Worm (Caenorhabditis elegans) whole organism, L1 larva: ENCODE results near the gene ostf-4.
A peak's percentile ranks its signal among the peaks of the same experiment; 100 is the strongest.

Experiments
- C04F5.9 ChIP-seq: sonication (generic microtip); optimal IDR thresholded peaks from 2 replicates; lab custom pipeline; 2016; ENCODE audit warnings: missing genetic modification characterization, missing compliant biosample characterization
- Y116A8C.19 ChIP-seq: sonication (generic microtip); optimal IDR thresholded peaks from 2 replicates; lab custom pipeline; 2016; ENCODE audit warnings: missing compliant biosample characterization, missing genetic modification characterization, borderline replicate concordance
- alr-1 ChIP-seq: fragments of 200-800 bp; sonication (Bioruptor generic); optimal IDR thresholded peaks from 2 replicates; lab custom pipeline; 2018; ENCODE audit warnings: borderline replicate concordance, mild to moderate bottlenecking, missing genetic modification characterization, missing compliant biosample characterization
- aly-2 ChIP-seq: fragments of 150-350 bp; optimal IDR thresholded peaks from 2 replicates; lab custom pipeline; 2014; ENCODE audit warnings: missing biosample characterization, missing genetic modification characterization
- ama-1 ChIP-seq: fragments of 150-350 bp; optimal IDR thresholded peaks from 2 replicates; lab custom pipeline; 2014
- blmp-1 ChIP-seq: fragments of 150-350 bp; optimal IDR thresholded peaks from 2 replicates; lab custom pipeline; 2014; ENCODE audit warnings: missing biosample characterization, missing genetic modification characterization
- ceh-82 ChIP-seq, 3 experiments: fragments of 150-350 bp in 1 of 3; sonication (generic microtip) in 2 of 3; optimal IDR thresholded peaks; 2 replicates each; lab custom pipeline; 2014 to 2017; ENCODE audit warnings: missing biosample characterization in 3 of 3, missing genetic modification characterization in 3 of 3
- ceh-88 ChIP-seq: fragments of 200-800 bp; sonication (Bioruptor generic); IDR thresholded peaks from 2 replicates; pipeline ENCODE4 v1.3.6; 2022; ENCODE audit warnings: missing genetic modification characterization, missing compliant biosample characterization
- ceh-90 ChIP-seq: sonication (generic microtip); optimal IDR thresholded peaks from 2 replicates; lab custom pipeline; 2016; ENCODE audit warnings: missing genetic modification characterization, missing compliant biosample characterization
- ces-1 ChIP-seq: fragments of 150-350 bp; optimal IDR thresholded peaks from 2 replicates; lab custom pipeline; 2014; ENCODE audit warnings: missing biosample characterization, missing genetic modification reagents, missing genetic modification characterization
- dsc-1 ChIP-seq: sonication (generic microtip); optimal IDR thresholded peaks from 2 replicates; lab custom pipeline; 2016; ENCODE audit warnings: mild to moderate bottlenecking, missing genetic modification characterization, missing compliant biosample characterization
- efl-1 ChIP-seq, 4 experiments: fragments of 150-350 bp; optimal IDR thresholded peaks in 3 of 4; peaks in 1 of 4; 1 replicate in 1 of 4; 2 replicates in 3 of 4; lab custom pipeline; 2014; ENCODE audit warnings: missing biosample characterization in 2 of 4, missing genetic modification characterization in 2 of 4, missing genetic modification reagents in 2 of 4
- egl-13 ChIP-seq: sonication (generic microtip); optimal IDR thresholded peaks from 2 replicates; lab custom pipeline; 2016; ENCODE audit warnings: missing genotype, missing genetic modification reagents, missing genetic modification characterization, missing compliant biosample characterization
- elt-2 ChIP-seq: sonication (generic microtip); optimal IDR thresholded peaks from 2 replicates; lab custom pipeline; 2016; ENCODE audit warnings: missing genetic modification characterization, mild to moderate bottlenecking, inconsistent platforms, missing compliant biosample characterization, missing genetic modification reagents
- elt-3 ChIP-seq, 6 experiments: fragments of 150-350 bp in 1 of 6; sonication (generic microtip); optimal IDR thresholded peaks; 2 replicates each; lab custom pipeline; 2017 to 2018; ENCODE audit warnings: missing biosample characterization in 6 of 6, missing genetic modification characterization in 6 of 6, inconsistent platforms in 1 of 6
- ets-5 ChIP-seq: fragments of 200-800 bp; sonication (Bioruptor generic); IDR thresholded peaks from 2 replicates; pipeline ENCODE4 v1.3.6; 2022; ENCODE audit warnings: missing genetic modification characterization, missing compliant biosample characterization
- fkh-10 ChIP-seq: sonication (generic microtip); optimal IDR thresholded peaks from 2 replicates; lab custom pipeline; 2017; ENCODE audit warnings: missing biosample characterization, missing genetic modification reagents, missing genetic modification characterization
- fkh-8 ChIP-seq: sonication (generic microtip); optimal IDR thresholded peaks from 2 replicates; lab custom pipeline; 2016; ENCODE audit warnings: mild to moderate bottlenecking, missing genetic modification characterization, missing compliant biosample characterization
- fos-1 ChIP-seq: fragments of 150-350 bp; optimal IDR thresholded peaks from 2 replicates; lab custom pipeline; 2014; ENCODE audit warnings: missing biosample characterization, missing genetic modification characterization
- grh-1 ChIP-seq: fragments of 200-800 bp; sonication (Bioruptor generic); IDR thresholded peaks from 2 replicates; pipeline ENCODE4 v1.3.6; 2022; ENCODE audit warnings: missing genetic modification reagents, missing genetic modification characterization, missing compliant biosample characterization
- isw-1 ChIP-seq: fragments of 200-800 bp; sonication (Bioruptor generic); IDR thresholded peaks from 2 replicates; pipeline ENCODE4 v1.3.6; 2022; ENCODE audit warnings: missing genetic modification characterization, missing compliant biosample characterization
- lin-15B ChIP-seq: fragments of 150-350 bp; sonication (generic microtip); optimal IDR thresholded peaks from 3 replicates; lab custom pipeline; 2014; ENCODE audit warnings: missing biosample characterization, missing genetic modification characterization
- lin-35 ChIP-seq, 2 experiments: fragments of 150-350 bp; optimal IDR thresholded peaks; 2 replicates each; lab custom pipeline; 2014; ENCODE audit warnings: missing biosample characterization in 2 of 2, missing genetic modification characterization in 2 of 2, missing genetic modification reagents in 2 of 2
- lsy-2 ChIP-seq, 2 experiments: fragments of 150-350 bp; optimal IDR thresholded peaks; 2 replicates each; lab custom pipeline; 2014; ENCODE audit warnings: missing biosample characterization in 2 of 2, missing genetic modification characterization in 2 of 2
- mep-1 ChIP-seq: fragments of 150-350 bp; optimal IDR thresholded peaks from 2 replicates; lab custom pipeline; 2014; ENCODE audit warnings: missing biosample characterization, missing genetic modification characterization
- nhr-12 ChIP-seq: sonication (generic microtip); optimal IDR thresholded peaks from 2 replicates; lab custom pipeline; 2017; ENCODE audit warnings: missing biosample characterization, missing genetic modification characterization
- nhr-19 ChIP-seq: fragments of 200-800 bp; sonication (Bioruptor generic); conservative IDR thresholded peaks from 2 replicates; pipeline ENCODE4 v1.3.6; 2022; ENCODE audit warnings: missing genetic modification characterization, missing compliant biosample characterization
- nhr-237 ChIP-seq: fragments of 150-350 bp; optimal IDR thresholded peaks from 2 replicates; lab custom pipeline; 2014; ENCODE audit warnings: missing biosample characterization, missing genetic modification characterization
- nhr-47 ChIP-seq: sonication (generic microtip); optimal IDR thresholded peaks from 2 replicates; lab custom pipeline; 2016; ENCODE audit warnings: mild to moderate bottlenecking, missing genetic modification characterization, moderate library complexity, missing compliant biosample characterization
- nhr-71 ChIP-seq: sonication (generic microtip); optimal IDR thresholded peaks from 2 replicates; lab custom pipeline; 2016; ENCODE audit warnings: mild to moderate bottlenecking, missing genetic modification characterization, moderate library complexity, missing compliant biosample characterization
- nhr-77 ChIP-seq: fragments of 150-350 bp; optimal IDR thresholded peaks from 2 replicates; lab custom pipeline; 2014; ENCODE audit warnings: missing biosample characterization, missing genetic modification characterization
- nhr-85 ChIP-seq: sonication (generic microtip); peaks from one replicate; lab custom pipeline; 2016; ENCODE audit warnings: missing genetic modification characterization, inconsistent platforms, missing compliant biosample characterization
- pag-3 ChIP-seq: sonication (generic microtip); optimal IDR thresholded peaks from 2 replicates; lab custom pipeline; 2017; ENCODE audit warnings: missing genetic modification characterization, mild to moderate bottlenecking, missing compliant biosample characterization, antibody characterized with exemption, borderline replicate concordance; ENCODE audit not compliant: insufficient read depth
- pqm-1 ChIP-seq: sonication (generic microtip); optimal IDR thresholded peaks from 3 replicates; lab custom pipeline; 2017; ENCODE audit warnings: missing biosample characterization, missing genetic modification characterization
- rnt-1 ChIP-seq: sonication (generic microtip); optimal IDR thresholded peaks from 2 replicates; lab custom pipeline; 2016; ENCODE audit warnings: mild to moderate bottlenecking, missing genetic modification characterization, moderate library complexity, missing compliant biosample characterization
- snu-23 ChIP-seq: sonication (generic microtip); optimal IDR thresholded peaks from 2 replicates; lab custom pipeline; 2016; ENCODE audit warnings: missing genetic modification characterization, missing compliant biosample characterization
- unc-130 ChIP-seq: fragments of 150-350 bp; optimal IDR thresholded peaks from 2 replicates; lab custom pipeline; 2017; ENCODE audit warnings: missing biosample characterization, missing genetic modification characterization, inconsistent platforms
- unc-62 ChIP-seq: fragments of 150-350 bp; optimal IDR thresholded peaks from 2 replicates; lab custom pipeline; 2014; ENCODE audit warnings: missing biosample characterization, missing genetic modification reagents, missing genetic modification characterization
- vab-15 ChIP-seq: sonication (generic microtip); optimal IDR thresholded peaks from 2 replicates; lab custom pipeline; 2017; ENCODE audit warnings: missing genotype, mild to moderate bottlenecking, missing genetic modification characterization, missing compliant biosample characterization
- zip-4 ChIP-seq: fragments of 200-800 bp; sonication (Bioruptor generic); optimal IDR thresholded peaks from 2 replicates; lab custom pipeline; 2018; ENCODE audit warnings: mild to moderate bottlenecking, missing genetic modification characterization, moderate library complexity, missing compliant biosample characterization
- ztf-4 ChIP-seq: fragments of 150-350 bp; optimal IDR thresholded peaks from 2 replicates; lab custom pipeline; 2014; ENCODE audit warnings: missing biosample characterization, missing genetic modification characterization

Gene ostf-4

ce11 chrIII:10357598-10358186, 39.3 kb upstream of the ostf-4 start, which contains the start of gene umps-1 (continued):
- TF ChIP-seq unc-130 (tag; lab: Kevin White, UChicago) (peak; percentile 76), blmp-1 (tag; lab: Kevin White, UChicago) (peak; percentile 81), elt-2 (tag; lab: Kevin White, UChicago) (peak; percentile 31), rnt-1 (tag; lab: Kevin White, UChicago) (peak; percentile 89), nhr-71 (tag; lab: Kevin White, UChicago) (peak; percentile 89), mep-1 (tag; lab: Kevin White, UChicago) (peak; percentile 84), aly-2 (tag; lab: Kevin White, UChicago) (peak; percentile 72), lin-15B (tag; lab: Kevin White, UChicago) (peak; percentile 39), pag-3 (tag; lab: Kevin White, UChicago) (no peak), nhr-237 (tag; lab: Kevin White, UChicago) (peak; percentile 58), lin-35 (GFP tag; optimal IDR thresholded peaks at IDR 0.05; lab: Kevin White, UChicago) (peak; percentile 98 to 100), elt-3 (tag; optimal IDR thresholded peaks at IDR 0.05; lab: Kevin White, UChicago) (peak in 2 of 6 experiments; percentile 79 to 84), dsc-1 (tag; lab: Kevin White, UChicago) (peak; percentile 42), grh-1 (GFP tag; lab: Robert Waterston, UW) (peak; percentile 68), efl-1 (optimal IDR thresholded peaks at IDR 0.05; lab: Kevin White, UChicago) (peak; percentile 99), efl-1 (GFP tag; optimal IDR thresholded peaks at IDR 0.05 in 1 of 2; lab: Kevin White, UChicago) (peak; percentile 98 to 100), zip-4 (GFP tag; lab: Kevin White, UChicago) (peak; percentile 64), nhr-19 (GFP tag; lab: Robert Waterston, UW) (peak; percentile 86), fos-1 (tag; lab: Kevin White, UChicago) (peak; percentile 63), ama-1 (peak; percentile 53), nhr-47 (tag; lab: Kevin White, UChicago) (peak; percentile 84), ets-5 (GFP tag; lab: Robert Waterston, UW) (no peak), snu-23 (GFP tag; lab: Kevin White, UChicago) (peak; percentile 91), C04F5.9 (tag; lab: Kevin White, UChicago) (peak; percentile 76), alr-1 (tag; lab: Kevin White, UChicago) (no peak), isw-1 (peak; percentile 56)

DNA sequence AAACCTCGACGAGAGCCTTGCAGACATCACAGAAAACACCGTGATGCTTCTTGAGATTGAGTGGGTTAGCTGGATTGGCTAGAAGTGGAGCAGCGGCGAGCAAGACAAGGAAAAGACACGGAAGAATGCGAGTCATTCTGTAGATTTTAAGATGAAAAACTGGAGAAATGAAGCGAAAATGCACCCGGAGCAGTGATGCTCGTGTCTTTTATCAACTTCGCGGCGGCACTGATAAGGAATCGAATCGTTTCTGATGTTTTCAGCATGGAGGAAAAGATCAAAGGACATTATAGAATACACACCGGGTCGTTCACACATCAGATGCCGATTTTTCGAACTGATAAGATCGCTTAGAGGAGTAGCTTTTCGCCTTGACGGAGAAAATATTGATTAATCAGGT, 37.0 kb upstream of the ostf-4 start, which contains the start of gene spp-1:
Gene spp-1 (minus strand): TSS at position 287 of the 400 bp plus-strand sequence.
- TF ChIP-seq efl-1 (optimal IDR thresholded peaks at IDR 0.05; lab: Kevin White, UChicago) (no peak), efl-1 (GFP tag; optimal IDR thresholded peaks at IDR 0.05 in 1 of 2; lab: Kevin White, UChicago) (peak in 1 of 2 experiments; percentile 35), ama-1 (peak; percentile 37), aly-2 (tag; lab: Kevin White, UChicago) (no peak), ceh-90 (no peak), elt-2 (tag; lab: Kevin White, UChicago) (peak; percentile 83), blmp-1 (tag; lab: Kevin White, UChicago) (no peak), egl-13 (tag; lab: Kevin White, UChicago) (no peak), nhr-12 (tag; lab: Kevin White, UChicago) (no peak), unc-62 (GFP tag; lab: Kevin White, UChicago) (no peak), fkh-8 (tag; lab: Kevin White, UChicago) (no peak), ets-5 (GFP tag; lab: Robert Waterston, UW) (no peak), Y116A8C.19 (no peak), elt-3 (tag; optimal IDR thresholded peaks at IDR 0.05; lab: Kevin White, UChicago) (no peak), fkh-10 (GFP tag; lab: Kevin White, UChicago) (no peak), lsy-2 (tag; optimal IDR thresholded peaks at IDR 0.05; lab: Kevin White, UChicago) (peak in 1 of 2 experiments; percentile 3), nhr-77 (no peak), dsc-1 (tag; lab: Kevin White, UChicago) (no peak), lin-35 (GFP tag; optimal IDR thresholded peaks at IDR 0.05; lab: Kevin White, UChicago) (peak in 1 of 2 experiments; percentile 26), ceh-82 (tag; optimal IDR thresholded peaks at IDR 0.05; lab: Kevin White, UChicago) (no peak), ces-1 (GFP tag; lab: Kevin White, UChicago) (no peak), vab-15 (tag; lab: Kevin White, UChicago) (no peak), nhr-85 (tag; lab: Kevin White, UChicago) (no peak), ceh-88 (GFP tag; lab: Robert Waterston, UW) (no peak), ztf-4 (tag; lab: Kevin White, UChicago) (no peak), pqm-1 (tag; lab: Kevin White, UChicago) (peak; percentile 44)
